Fruit fly (Drosophila melanogaster) whole organism, wandering third instar larva: ENCODE data around the gene PIP82.
A peak's percentile ranks its signal among the peaks of the same experiment; 100 is the strongest.

Source experiments
- Abd-B ChIP-seq: fragments of >200 bp; optimal IDR thresholded peaks from 2 replicates; lab custom pipeline; 2017; ENCODE audit warnings: missing biosample characterization, missing genetic modification characterization
- CG32264 ChIP-seq: fragments of 200-800 bp; sonication (Bioruptor generic); optimal IDR thresholded peaks from 2 replicates; lab custom pipeline; 2016; ENCODE audit warnings: missing biosample characterization, missing genetic modification characterization
- CG9705 ChIP-seq: fragments of 200-800 bp; sonication (Bioruptor generic); optimal IDR thresholded peaks from 2 replicates; lab custom pipeline; 2018; ENCODE audit warnings: missing biosample characterization, mild to moderate bottlenecking, missing genetic modification characterization
- CrebA ChIP-seq: fragments of 200-800 bp; sonication (Bioruptor generic); optimal IDR thresholded peaks from 2 replicates; lab custom pipeline; 2016; ENCODE audit warnings: missing biosample characterization, mild to moderate bottlenecking, missing genetic modification characterization, borderline replicate concordance
- Dfd ChIP-seq: fragments of >200 bp; optimal IDR thresholded peaks from 2 replicates; lab custom pipeline; 2017; ENCODE audit warnings: missing biosample characterization, missing genetic modification characterization
- Dif ChIP-seq: fragments of 200-275, 200-300 bp; sonication (Bioruptor generic); optimal IDR thresholded peaks from 2 replicates; lab custom pipeline; 2018; ENCODE audit warnings: missing biosample characterization, missing genetic modification characterization; ENCODE audit not compliant: partially characterized antibody
- GATAd ChIP-seq: sonication (Bioruptor generic); optimal IDR thresholded peaks from 2 replicates; lab custom pipeline; 2016; ENCODE audit warnings: missing biosample characterization, missing genetic modification characterization
- HLH106 ChIP-seq: fragments of 200-800 bp; optimal IDR thresholded peaks from 3 replicates; lab custom pipeline; 2019; ENCODE audit warnings: missing biosample characterization, mild to moderate bottlenecking, missing genetic modification characterization, moderate library complexity
- Hnf4 ChIP-seq: fragments of 200-800 bp; sonication (Bioruptor generic); optimal IDR thresholded peaks from 2 replicates; lab custom pipeline; 2016; ENCODE audit warnings: missing biosample characterization, mild to moderate bottlenecking, missing genetic modification characterization
- Hr78 ChIP-seq: fragments of >200 bp; optimal IDR thresholded peaks from 2 replicates; lab custom pipeline; 2017; ENCODE audit warnings: missing biosample characterization, missing genetic modification characterization
- Hr83 ChIP-seq: fragments of 200-300 bp; sonication (Bioruptor generic); optimal IDR thresholded peaks from 2 replicates; lab custom pipeline; 2016; ENCODE audit warnings: missing biosample characterization, mild to moderate bottlenecking, missing genetic modification characterization, moderate library complexity; ENCODE audit not compliant: poor library complexity, severe bottlenecking
- Jra ChIP-seq: sonication (Bioruptor generic); optimal IDR thresholded peaks from 2 replicates; lab custom pipeline; 2016; ENCODE audit warnings: missing biosample characterization, missing genetic modification characterization
- Mio ChIP-seq: sonication (Bioruptor generic); optimal IDR thresholded peaks from 2 replicates; lab custom pipeline; 2016; ENCODE audit warnings: missing biosample characterization, missing genetic modification characterization
- Myc ChIP-seq: fragments of >200 bp; optimal IDR thresholded peaks from 2 replicates; lab custom pipeline; 2017
- N ChIP-seq: fragments of >200 bp; optimal IDR thresholded peaks from 2 replicates; lab custom pipeline; 2018; ENCODE audit warnings: missing biosample characterization, missing external identifiers, missing genetic modification characterization
- OdsH ChIP-seq: fragments of 200-800 bp; sonication (Bioruptor generic); optimal IDR thresholded peaks from 2 replicates; lab custom pipeline; 2016; ENCODE audit warnings: missing biosample characterization, mild to moderate bottlenecking, missing genetic modification characterization
- Rel ChIP-seq, 2 experiments: fragments of 200-800 bp; sonication (Bioruptor generic) in 1 of 2; optimal IDR thresholded peaks; 2 replicates in 1 of 2; 3 replicates in 1 of 2; lab custom pipeline; 2016 to 2019; ENCODE audit warnings: mild to moderate bottlenecking in 2 of 2, missing biosample characterization in 2 of 2, missing genetic modification characterization in 2 of 2, moderate library complexity in 1 of 2
- Sp1 ChIP-seq: fragments of 200-800 bp; sonication (Bioruptor generic); optimal IDR thresholded peaks from 3 replicates; lab custom pipeline; 2019; ENCODE audit warnings: missing biosample characterization, mild to moderate bottlenecking, missing genetic modification characterization, moderate library complexity
- Vsx2 ChIP-seq: fragments of 200-300, 225-300 bp; sonication (Bioruptor generic); optimal IDR thresholded peaks from 2 replicates; lab custom pipeline; 2018; ENCODE audit warnings: missing biosample characterization, missing genetic modification characterization; ENCODE audit not compliant: partially characterized antibody
- br ChIP-seq: fragments of 200-800 bp; sonication (Bioruptor generic); optimal IDR thresholded peaks from 2 replicates; lab custom pipeline; 2016; ENCODE audit warnings: missing biosample characterization, missing genetic modification characterization
- brk ChIP-seq: fragments of 200-800 bp; sonication (Bioruptor generic); optimal IDR thresholded peaks from 2 replicates; lab custom pipeline; 2016; ENCODE audit warnings: missing biosample characterization, mild to moderate bottlenecking, missing genetic modification characterization
- dl ChIP-seq, 2 experiments: fragments of 175-275, 200-275 bp in 1 of 2; fragments of 200-275 bp in 1 of 2; sonication (Bioruptor generic); optimal IDR thresholded peaks; lab custom pipeline; 2018; ENCODE audit warnings: mild to moderate bottlenecking in 2 of 2, missing biosample characterization in 2 of 2, missing genetic modification characterization in 2 of 2, moderate library complexity in 2 of 2; ENCODE audit not compliant: partially characterized antibody in 2 of 2, insufficient read depth in 1 of 2
- dmrt93B ChIP-seq: fragments of 200-800 bp; sonication (Bioruptor generic); optimal IDR thresholded peaks from 2 replicates; lab custom pipeline; 2018; ENCODE audit warnings: missing biosample characterization, mild to moderate bottlenecking, missing genetic modification characterization
- dsf ChIP-seq: sonication (Bioruptor generic); optimal IDR thresholded peaks from 2 replicates; lab custom pipeline; 2016; ENCODE audit warnings: missing biosample characterization, missing genetic modification characterization, borderline replicate concordance
- ey ChIP-seq: fragments of 200-800 bp; sonication (Bioruptor generic); optimal IDR thresholded peaks from 2 replicates; lab custom pipeline; 2016; ENCODE audit warnings: missing biosample characterization, missing genetic modification characterization
- foxo ChIP-seq, 2 experiments: fragments of 200-800 bp; sonication (Bioruptor generic); optimal IDR thresholded peaks; 2 replicates in 1 of 2; 3 replicates in 1 of 2; lab custom pipeline; 2016 to 2017; ENCODE audit warnings: missing biosample characterization in 2 of 2, missing genetic modification characterization in 2 of 2
- fru ChIP-seq: fragments of 200-800 bp; sonication (Bioruptor generic); optimal IDR thresholded peaks from 3 replicates; lab custom pipeline; 2016; ENCODE audit warnings: missing biosample characterization, mild to moderate bottlenecking, missing genetic modification characterization
- h ChIP-seq: fragments of 200-800 bp; sonication (Bioruptor generic); optimal IDR thresholded peaks from 3 replicates; lab custom pipeline; 2016; ENCODE audit warnings: missing biosample characterization, mild to moderate bottlenecking, missing genetic modification characterization
- jim ChIP-seq: fragments of 175-275, 200-325 bp; sonication (Bioruptor generic); optimal IDR thresholded peaks from 2 replicates; lab custom pipeline; 2016; ENCODE audit warnings: missing biosample characterization, mild to moderate bottlenecking, missing genetic modification characterization
- lola ChIP-seq: fragments of >200 bp; optimal IDR thresholded peaks from 2 replicates; lab custom pipeline; 2017; ENCODE audit warnings: missing biosample characterization, missing genetic modification characterization
- pan ChIP-seq: fragments of >200 bp; optimal IDR thresholded peaks from 2 replicates; lab custom pipeline; 2017
- psq ChIP-seq: fragments of 200-800 bp; sonication (Bioruptor generic); optimal IDR thresholded peaks from 3 replicates; lab custom pipeline; 2017; ENCODE audit warnings: missing biosample characterization, mild to moderate bottlenecking, missing genetic modification characterization, moderate library complexity
- rgr ChIP-seq: fragments of 200-800 bp; sonication (Bioruptor generic); optimal IDR thresholded peaks from 3 replicates; lab custom pipeline; 2016; ENCODE audit warnings: missing biosample characterization, mild to moderate bottlenecking, missing genetic modification characterization
- sage ChIP-seq: fragments of 200-800 bp; sonication (Bioruptor generic); optimal IDR thresholded peaks from 2 replicates; lab custom pipeline; 2016; ENCODE audit warnings: missing biosample characterization, mild to moderate bottlenecking, missing genetic modification characterization
- sv ChIP-seq: fragments of 200-800 bp; sonication (Bioruptor generic); optimal IDR thresholded peaks from 3 replicates; lab custom pipeline; 2016; ENCODE audit warnings: missing biosample characterization, missing genetic modification characterization
- tai ChIP-seq: sonication (Bioruptor generic); optimal IDR thresholded peaks from 2 replicates; lab custom pipeline; 2016; ENCODE audit warnings: missing biosample characterization, missing genetic modification characterization
- usp ChIP-seq: fragments of >200 bp; optimal IDR thresholded peaks from 2 replicates; lab custom pipeline; 2017; ENCODE audit warnings: missing biosample characterization, missing genetic modification characterization
- woc ChIP-seq: sonication (Bioruptor generic); optimal IDR thresholded peaks from 2 replicates; lab custom pipeline; 2016; ENCODE audit warnings: missing biosample characterization, mild to moderate bottlenecking, missing genetic modification characterization

PIP82 gene

dm6 chrX:8491452-8492046 is 37.9 kb downstream of the PIP82 start:
- TF ChIP-seq fru (GFP tag; lab: Kevin White, UChicago): peak; percentile 27
- TF ChIP-seq woc (GFP tag; lab: Kevin White, UChicago): peak; percentile 23
- TF ChIP-seq HLH106: peak; percentile 53
- TF ChIP-seq h (GFP tag; lab: Kevin White, UChicago): peak; percentile 19
- TF ChIP-seq foxo (GFP tag; optimal IDR thresholded peaks at IDR 0.05; lab: Kevin White, UChicago): peak in 1 of 2 experiments; percentile 61
- peak; percentile 9 for TF ChIP-seq Hnf4
- peak; percentile 24 for TF ChIP-seq ey (GFP tag; lab: Kevin White, UChicago)
- TF ChIP-seq rgr (GFP tag; lab: Kevin White, UChicago): no peak
- no peak for TF ChIP-seq CG9705 (GFP tag; lab: Kevin White, UChicago)
- TF ChIP-seq lola (GFP tag; lab: Kevin White, UChicago): no peak
- peak; percentile 2 for TF ChIP-seq br (GFP tag; lab: Kevin White, UChicago)
- TF ChIP-seq psq: peak; percentile 47
- TF ChIP-seq dsf (GFP tag; lab: Kevin White, UChicago): no peak
- no peak for TF ChIP-seq Dfd (GFP tag; lab: Kevin White, UChicago)
- peak; percentile 89 for TF ChIP-seq Vsx2 (GFP tag; lab: Kevin White, UChicago)
- peak; percentile 4 for TF ChIP-seq Jra (GFP tag; lab: Kevin White, UChicago)
- peak; percentile 29 for TF ChIP-seq Sp1 (GFP tag; lab: Kevin White, UChicago)
- peak; percentile 57 for TF ChIP-seq Hr83
- TF ChIP-seq OdsH: peak; percentile 8

- TF ChIP-seq usp (GFP tag; lab: Kevin White, UChicago): no peak
- no peak for TF ChIP-seq brk (GFP tag; lab: Kevin White, UChicago)
- TF ChIP-seq Vsx2 (GFP tag; lab: Kevin White, UChicago): no peak
- no peak for TF ChIP-seq dsf (GFP tag; lab: Kevin White, UChicago)
- TF ChIP-seq Hr78 (GFP tag; lab: Kevin White, UChicago): no peak
- TF ChIP-seq lola (GFP tag; lab: Kevin White, UChicago): no peak
- TF ChIP-seq HLH106: peak; percentile 65
- TF ChIP-seq Hr83: no peak
- TF ChIP-seq CrebA: no peak
- no peak for TF ChIP-seq Rel (GFP tag; optimal IDR thresholded peaks at IDR 0.05; lab: Kevin White, UChicago)
- TF ChIP-seq Rel (tag; optimal IDR thresholded peaks at IDR 0.05; lab: Kevin White, UChicago): no peak
- no peak for TF ChIP-seq N (GFP tag; lab: Kevin White, UChicago)
- no peak for TF ChIP-seq tai (GFP tag; lab: Kevin White, UChicago)
- TF ChIP-seq CG32264 (GFP tag; lab: Kevin White, UChicago): no peak
- peak; percentile 16 for TF ChIP-seq rgr (GFP tag; lab: Kevin White, UChicago)
- TF ChIP-seq h (GFP tag; lab: Kevin White, UChicago): peak; percentile 17
- no peak for TF ChIP-seq OdsH
- no peak for TF ChIP-seq Mio (GFP tag; lab: Kevin White, UChicago)
- no peak for TF ChIP-seq pan (lab: Kevin White, UChicago)
- TF ChIP-seq Hnf4: no peak
- TF ChIP-seq Myc (lab: Kevin White, UChicago): no peak
- TF ChIP-seq GATAd (GFP tag; lab: Kevin White, UChicago): no peak
- TF ChIP-seq Dif (GFP tag; lab: Kevin White, UChicago): no peak
- no peak for TF ChIP-seq Jra (GFP tag; lab: Kevin White, UChicago)
- no peak for TF ChIP-seq sage (GFP tag; lab: Kevin White, UChicago)
- TF ChIP-seq woc (GFP tag; lab: Kevin White, UChicago): peak; percentile 40
- TF ChIP-seq dmrt93B (GFP tag; lab: Kevin White, UChicago): peak; percentile 29
- TF ChIP-seq Dfd (GFP tag; lab: Kevin White, UChicago): no peak
- no peak for TF ChIP-seq psq
- peak; percentile 39 for TF ChIP-seq fru (GFP tag; lab: Kevin White, UChicago)
- TF ChIP-seq Sp1 (GFP tag; lab: Kevin White, UChicago): peak; percentile 39
- TF ChIP-seq jim: no peak
- TF ChIP-seq Abd-B (GFP tag; lab: Kevin White, UChicago): no peak
- TF ChIP-seq sv (GFP tag; lab: Kevin White, UChicago): no peak
- peak; percentile 25 for TF ChIP-seq ey (GFP tag; lab: Kevin White, UChicago)
- TF ChIP-seq CG9705 (GFP tag; lab: Kevin White, UChicago): no peak
- TF ChIP-seq dl (GFP tag; optimal IDR thresholded peaks at IDR 0.05; lab: Kevin White, UChicago; ENCODE audit: insufficient read depth in 1 of 2, partially characterized antibody in 2 of 2): no peak
- TF ChIP-seq foxo (GFP tag; optimal IDR thresholded peaks at IDR 0.05; lab: Kevin White, UChicago): peak in 1 of 2 experiments; percentile 16
- TF ChIP-seq br (GFP tag; lab: Kevin White, UChicago): no peak
Measured at dm6 chrX:8490976-8491345, 38.5 kb downstream of the PIP82 start.
